Worm (Caenorhabditis elegans): Measurements from ENCODE around the gene B0034.7.

ce11 chrII:5930095-5930653, 31.2 kb upstream of the B0034.7 start:
- TF ChIP-seq him-1 (tag; optimal IDR thresholded peaks at IDR 0.05) (no peak), dao-5 (tag; optimal IDR thresholded peaks at IDR 0.05) (no peak)
